Fruit fly (Drosophila melanogaster): ENCODE measurements around the gene CG32683.
A peak's percentile ranks its signal among the peaks of the same experiment; 100 is the strongest.

Gene CG32683

DNA sequence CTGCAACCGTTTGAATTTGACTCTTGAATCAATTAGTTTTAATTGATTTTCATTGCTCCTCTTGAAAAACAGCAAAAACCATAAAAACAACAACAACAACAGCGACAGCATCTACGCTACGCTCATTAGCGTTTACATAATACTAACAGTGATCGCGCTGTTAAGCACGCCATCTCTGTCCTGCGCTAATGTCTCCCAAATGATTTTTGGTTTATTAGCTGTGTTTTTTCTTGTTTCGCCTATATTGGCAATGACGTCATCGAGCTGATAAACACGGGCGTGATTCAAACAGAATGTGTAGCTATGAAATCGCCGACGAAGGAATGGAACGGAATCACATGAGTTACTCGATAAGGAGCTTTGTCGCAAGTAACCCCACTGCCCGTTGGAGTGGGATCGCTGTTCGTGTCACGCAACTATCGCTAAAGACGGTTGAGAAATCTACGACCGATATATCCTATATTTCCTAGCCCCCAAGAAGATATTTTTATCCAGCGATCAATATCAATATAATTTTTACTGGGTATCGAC is 67.8 kb downstream of the CG32683 start (continued):
- no peak for TF ChIP-seq Gug (GFP tag; IDR thresholded peaks at IDR 0.05)
- TF ChIP-seq Atf-2 (GFP tag; optimal IDR thresholded peaks at IDR 0.05), result no peak
- TF ChIP-seq CG1529 (GFP tag; optimal IDR thresholded peaks at IDR 0.05), result no peak
- TF ChIP-seq kah (GFP tag; optimal IDR thresholded peaks at IDR 0.05), result no peak
- no peak for TF ChIP-seq MBD-R2 (GFP tag; IDR thresholded peaks at IDR 0.05)
- peak; percentile 20; the same call in 1 of the 2 replicates for TF ChIP-seq lmd (GFP tag; IDR thresholded peaks at IDR 0.05)
- no peak for TF ChIP-seq ase (GFP tag; IDR thresholded peaks at IDR 0.05)
- no peak for TF ChIP-seq grn (GFP tag; optimal IDR thresholded peaks at IDR 0.05)
- TF ChIP-seq tup (GFP tag; optimal IDR thresholded peaks at IDR 0.05), result no peak
- TF ChIP-seq Scr (GFP tag; IDR thresholded peaks at IDR 0.05; ENCODE audit: partially characterized antibody), result peak; percentile 47; the same call in 1 of the 2 replicates
- peak; percentile 51 for TF ChIP-seq CG3995 (GFP tag; optimal IDR thresholded peaks at IDR 0.05)
- TF ChIP-seq row (GFP tag; IDR thresholded peaks at IDR 0.05), result peak; percentile 45
- TF ChIP-seq CG4404 (GFP tag; IDR thresholded peaks at IDR 0.05), result no peak
- TF ChIP-seq CG13424 (tag; optimal IDR thresholded peaks at IDR 0.05), result no peak
- TF ChIP-seq CG7745 (tag; optimal IDR thresholded peaks at IDR 0.05), result no peak
- 0 out of 2 replicates have a peak, but pooled peaks have one; percentile 20 for TF ChIP-seq Ptx1 (GFP tag; IDR thresholded peaks at IDR 0.05)
- no peak for TF ChIP-seq B-H2 (GFP tag; optimal IDR thresholded peaks at IDR 0.05)
- TF ChIP-seq Optix (GFP tag; IDR thresholded peaks at IDR 0.05), result no peak
- no peak for TF ChIP-seq CG2889 (GFP tag; IDR thresholded peaks at IDR 0.05)
- peak; percentile 25 for TF ChIP-seq grau (tag; optimal IDR thresholded peaks at IDR 0.05)
- TF ChIP-seq Blimp-1 (GFP tag; optimal IDR thresholded peaks at IDR 0.05), result no peak
- TF ChIP-seq croc (GFP tag; conservative IDR thresholded peaks at IDR 0.05), result no peak
- no peak for TF ChIP-seq bsh (GFP tag; optimal IDR thresholded peaks at IDR 0.05)
- TF ChIP-seq CG9876 (GFP tag; optimal IDR thresholded peaks at IDR 0.05), result no peak
- peak; percentile 85 for TF ChIP-seq Med (GFP tag)
- no peak for TF ChIP-seq Taf1 (GFP tag; IDR thresholded peaks at IDR 0.05)
- no peak for TF ChIP-seq Sry-β (GFP tag; optimal IDR thresholded peaks at IDR 0.05)
- no peak for TF ChIP-seq CG18619 (GFP tag; optimal IDR thresholded peaks at IDR 0.05)
- no peak for TF ChIP-seq CG17361 (GFP tag; IDR thresholded peaks at IDR 0.05)
- no peak for TF ChIP-seq eyg (GFP tag; optimal IDR thresholded peaks at IDR 0.05)
- TF ChIP-seq sug (tag; optimal IDR thresholded peaks at IDR 0.05), result peak; percentile 21
- TF ChIP-seq CG2129 (GFP tag; IDR thresholded peaks at IDR 0.05; ENCODE audit: partially characterized antibody), result no peak
- no peak for TF ChIP-seq sisA (GFP tag; IDR thresholded peaks at IDR 0.05)
- TF ChIP-seq oc (tag; optimal IDR thresholded peaks at IDR 0.05), result no peak
- no peak for TF ChIP-seq CG7839 (tag; optimal IDR thresholded peaks at IDR 0.05)
- TF ChIP-seq CG4820 (GFP tag; optimal IDR thresholded peaks at IDR 0.05), result no peak
- TF ChIP-seq tin (GFP tag; optimal IDR thresholded peaks at IDR 0.05), result no peak
- peak; percentile 27 for TF ChIP-seq sens (GFP tag)
- TF ChIP-seq Awh (GFP tag; IDR thresholded peaks at IDR 0.05), result no peak
- TF ChIP-seq Poxn (GFP tag; IDR thresholded peaks at IDR 0.05), result no peak
- TF ChIP-seq Gsc (GFP tag; IDR thresholded peaks at IDR 0.05), result no peak
- peak; percentile 35 for TF ChIP-seq CG4360 (GFP tag; IDR thresholded peaks at IDR 0.05)
- no peak for TF ChIP-seq Hr39 (optimal IDR thresholded peaks at IDR 0.05)
- no peak for TF ChIP-seq so (GFP tag; IDR thresholded peaks at IDR 0.05)
- no peak for TF ChIP-seq CG6654 (GFP tag; optimal IDR thresholded peaks at IDR 0.05)
- no peak for TF ChIP-seq en (GFP tag; optimal IDR thresholded peaks at IDR 0.05)
- peak; percentile 23 for TF ChIP-seq Vsx1 (GFP tag; optimal IDR thresholded peaks at IDR 0.05)
- no peak for TF ChIP-seq usp (GFP tag; optimal IDR thresholded peaks at IDR 0.05)
- no peak for TF ChIP-seq otp (GFP tag; IDR thresholded peaks at IDR 0.05)
- no peak for TF ChIP-seq wdn (GFP tag; IDR thresholded peaks at IDR 0.05)
- no peak for TF ChIP-seq nerfin-2 (GFP tag; IDR thresholded peaks at IDR 0.05; ENCODE audit: partially characterized antibody)
- no peak for TF ChIP-seq Oaz (GFP tag; IDR thresholded peaks at IDR 0.05)
- no peak for TF ChIP-seq CG32772 (GFP tag; IDR thresholded peaks at IDR 0.05)

All from whole organism, embryonic.